Fruit fly (Drosophila melanogaster) whole organism, embryonic: Measurements from ENCODE around the gene CG33258.

Experiments
- Adf1 ChIP-seq: fragments of 200-800 bp; sonication (Bioruptor generic); IDR thresholded peaks from 2 replicates; pipeline ENCODE4 v1.3.6; 2022; ENCODE audit warnings: missing biosample characterization, missing genetic modification characterization
- Atf3 ChIP-seq: fragments of 200-800 bp; sonication (Bioruptor generic); optimal IDR thresholded peaks from 3 replicates; lab custom pipeline; 2016; ENCODE audit warnings: missing biosample characterization, missing genetic modification characterization
- CG10565 ChIP-seq: fragments of 200-800 bp; sonication (Bioruptor generic); optimal IDR thresholded peaks from 3 replicates; lab custom pipeline; 2016; ENCODE audit warnings: missing biosample characterization, mild to moderate bottlenecking, missing genetic modification characterization
- CG11093 ChIP-seq: fragments of 200-800 bp; sonication (Bioruptor generic); IDR thresholded peaks from 3 replicates; pipeline ENCODE4 v1.3.6; 2022; ENCODE audit warnings: missing biosample characterization, missing genetic modification characterization
- CG12071 ChIP-seq: fragments of 200-800 bp; sonication (Bioruptor generic); optimal IDR thresholded peaks from 3 replicates; lab custom pipeline; 2018; ENCODE audit warnings: missing biosample characterization, mild to moderate bottlenecking, missing genetic modification characterization
- CG12155 ChIP-seq: fragments of 200-800 bp; sonication (Bioruptor generic); optimal IDR thresholded peaks from 3 replicates; lab custom pipeline; 2016; ENCODE audit warnings: missing biosample characterization, missing genetic modification characterization
- CG12659 ChIP-seq: fragments of 200-800 bp; sonication (Bioruptor generic); optimal IDR thresholded peaks from 3 replicates; lab custom pipeline; 2017; ENCODE audit warnings: mild to moderate bottlenecking, missing biosample characterization, missing genetic modification reagents, missing genetic modification characterization
- CG12942 ChIP-seq: fragments of 200-800 bp; sonication (Bioruptor generic); optimal IDR thresholded peaks from 3 replicates; lab custom pipeline; 2016; ENCODE audit warnings: missing biosample characterization, missing genetic modification characterization
- CG13287 ChIP-seq: fragments of 200-800 bp; sonication (Bioruptor generic); IDR thresholded peaks from 2 replicates; pipeline ENCODE4 v1.3.6; 2022; ENCODE audit warnings: missing biosample characterization, missing genetic modification characterization; ENCODE audit not compliant: partially characterized antibody
- CG14050 ChIP-seq: fragments of 200-800 bp; sonication (Bioruptor generic); IDR thresholded peaks from 3 replicates; pipeline ENCODE4 v1.3.6; 2022; ENCODE audit warnings: missing biosample characterization, missing genetic modification characterization
- CG14710 ChIP-seq: fragments of 200-800 bp; sonication (Bioruptor generic); optimal IDR thresholded peaks from 3 replicates; lab custom pipeline; 2019; ENCODE audit warnings: missing biosample characterization, mild to moderate bottlenecking, missing genetic modification characterization, moderate library complexity
- CG15696 ChIP-seq: fragments of 200-800 bp; sonication (Bioruptor generic); optimal IDR thresholded peaks from 2 replicates; lab custom pipeline; 2019; ENCODE audit warnings: missing biosample characterization, mild to moderate bottlenecking, missing genetic modification characterization, moderate library complexity
- CG17385 ChIP-seq: fragments of 200-800 bp; sonication (Bioruptor generic); optimal IDR thresholded peaks from 3 replicates; lab custom pipeline; 2018; ENCODE audit warnings: missing biosample characterization, mild to moderate bottlenecking, missing genetic modification characterization
- CG17829 ChIP-seq: fragments of 200-800 bp; optimal IDR thresholded peaks from 2 replicates; lab custom pipeline; 2019; ENCODE audit warnings: missing biosample characterization, mild to moderate bottlenecking, missing genetic modification characterization, moderate library complexity
- CG2120 ChIP-seq: fragments of 200-800 bp; sonication (Bioruptor generic); optimal IDR thresholded peaks from 3 replicates; lab custom pipeline; 2016; ENCODE audit warnings: missing biosample characterization, missing genetic modification characterization
- CG2712 ChIP-seq: fragments of 200-800 bp; optimal IDR thresholded peaks from 3 replicates; lab custom pipeline; 2019; ENCODE audit warnings: missing biosample characterization, mild to moderate bottlenecking, missing genetic modification characterization, moderate library complexity
- CG31365 ChIP-seq: fragments of 200-800 bp; sonication (Bioruptor generic); optimal IDR thresholded peaks from 2 replicates; lab custom pipeline; 2018; ENCODE audit warnings: missing biosample characterization, mild to moderate bottlenecking, missing genetic modification characterization
- CG32532 ChIP-seq: fragments of 200-800 bp; sonication (Bioruptor generic); IDR thresholded peaks from 2 replicates; pipeline ENCODE4 v1.3.6; 2022; ENCODE audit warnings: missing biosample characterization, missing genetic modification characterization
- CG34224 ChIP-seq: fragments of 200-800 bp; sonication (Bioruptor generic); IDR thresholded peaks from 3 replicates; pipeline ENCODE4 v1.3.6; 2022; ENCODE audit warnings: missing biosample characterization, missing genetic modification characterization; ENCODE audit not compliant: partially characterized antibody
- CG4328 ChIP-seq: fragments of 200-800 bp; sonication (Bioruptor generic); optimal IDR thresholded peaks from 3 replicates; lab custom pipeline; 2017; ENCODE audit warnings: missing biosample characterization, missing genetic modification reagents, missing genetic modification characterization
- CG7271 ChIP-seq: fragments of 200-800 bp; sonication (Bioruptor generic); optimal IDR thresholded peaks from 2 replicates; lab custom pipeline; 2018; ENCODE audit warnings: missing biosample characterization, mild to moderate bottlenecking, missing genetic modification characterization, moderate library complexity
- CG8388 ChIP-seq: fragments of 200-800 bp; sonication (Bioruptor generic); optimal IDR thresholded peaks from 2 replicates; lab custom pipeline; 2019; ENCODE audit warnings: missing biosample characterization, mild to moderate bottlenecking, missing genetic modification characterization, moderate library complexity
- CG8478 ChIP-seq: fragments of >200 bp; optimal IDR thresholded peaks from 2 replicates; lab custom pipeline; 2018
- Dp ChIP-seq: fragments of 200-800 bp; sonication (Bioruptor generic); optimal IDR thresholded peaks from 2 replicates; lab custom pipeline; 2018; ENCODE audit warnings: missing biosample characterization, mild to moderate bottlenecking, missing genetic modification characterization, moderate library complexity
- Dref ChIP-seq: fragments of 200-800 bp; sonication (Bioruptor generic); IDR thresholded peaks from 2 replicates; pipeline ENCODE4 v1.3.6; 2022; ENCODE audit warnings: missing biosample characterization, missing genetic modification characterization
- H2.0 ChIP-seq: fragments of 200-800 bp; sonication (Bioruptor generic); IDR thresholded peaks from 2 replicates; pipeline ENCODE4 v1.3.6; 2022; ENCODE audit warnings: missing biosample characterization, missing genetic modification characterization
- Hand ChIP-seq: fragments of 200-800 bp; sonication (Bioruptor generic); optimal IDR thresholded peaks from 2 replicates; lab custom pipeline; 2017; ENCODE audit warnings: mild to moderate bottlenecking, missing biosample characterization, missing genetic modification reagents, missing genetic modification characterization
- Hr78 ChIP-seq, 2 experiments: fragments of 200-800 bp in 1 of 2; fragments of >200 bp in 1 of 2; sonication (Bioruptor generic) in 1 of 2; optimal IDR thresholded peaks; 2 replicates each; lab custom pipeline; 2017 to 2019; ENCODE audit warnings: missing biosample characterization in 2 of 2, missing genetic modification characterization in 2 of 2, mild to moderate bottlenecking in 1 of 2, moderate library complexity in 1 of 2
- Lpt ChIP-seq: fragments of >200 bp; optimal IDR thresholded peaks from 2 replicates; lab custom pipeline; 2018; ENCODE audit warnings: missing biosample characterization, missing genetic modification characterization
- Mad ChIP-seq: fragments of 200-800 bp; sonication (Bioruptor generic); optimal IDR thresholded peaks from 2 replicates; lab custom pipeline; 2016; ENCODE audit warnings: missing biosample characterization, missing genetic modification characterization
- NC2α ChIP-seq: fragments of 200-800 bp; sonication (Bioruptor generic); optimal IDR thresholded peaks from 2 replicates; lab custom pipeline; 2016; ENCODE audit warnings: missing biosample characterization, missing genetic modification characterization
- NfI ChIP-seq: fragments of 200-800 bp; sonication (Bioruptor generic); optimal IDR thresholded peaks from 3 replicates; lab custom pipeline; 2018; ENCODE audit warnings: missing biosample characterization, mild to moderate bottlenecking, missing genetic modification characterization, moderate library complexity
- YL-1 ChIP-seq: fragments of 200-800 bp; sonication (Bioruptor generic); optimal IDR thresholded peaks from 3 replicates; lab custom pipeline; 2017; ENCODE audit warnings: missing biosample characterization, mild to moderate bottlenecking, missing genetic modification characterization
- bbx ChIP-seq: fragments of 200-800 bp; sonication (Bioruptor generic); IDR thresholded peaks from 2 replicates; pipeline ENCODE4 v1.3.6; 2022; ENCODE audit warnings: missing biosample characterization, missing genetic modification characterization; ENCODE audit not compliant: partially characterized antibody
- danr ChIP-seq: fragments of 200-800 bp; sonication (Bioruptor generic); IDR thresholded peaks from 2 replicates; pipeline ENCODE4 v1.3.6; 2022; ENCODE audit warnings: missing biosample characterization, missing genetic modification characterization
- disco-r ChIP-seq: fragments of 200-800 bp; sonication (Bioruptor generic); optimal IDR thresholded peaks from 2 replicates; lab custom pipeline; 2016; ENCODE audit warnings: missing biosample characterization, missing genetic modification characterization
- h ChIP-seq: fragments of >200 bp; optimal IDR thresholded peaks from 2 replicates; lab custom pipeline; 2017
- lola ChIP-seq, 3 experiments: fragments of >200 bp in 2 of 3; fragments of 200-800 bp in 1 of 3; sonication (Bioruptor generic) in 1 of 3; optimal IDR thresholded peaks; 2 replicates each; lab custom pipeline; 2017 to 2019; ENCODE audit warnings: missing biosample characterization in 3 of 3, missing genetic modification characterization in 3 of 3, mild to moderate bottlenecking in 1 of 3, moderate library complexity in 1 of 3
- prd ChIP-seq, 3 experiments: fragments of >200 bp in 2 of 3; fragments of 200-800 bp in 1 of 3; sonication (Bioruptor generic) in 1 of 3; optimal IDR thresholded peaks in 2 of 3; IDR thresholded peaks in 1 of 3; 2 replicates in 2 of 3; 3 replicates in 1 of 3; pipeline versions ENCODE4 v1.3.6 to Lab custom; 2017 to 2022; ENCODE audit warnings: missing biosample characterization in 1 of 3, missing genetic modification characterization in 1 of 3
- sna ChIP-seq: fragments of 200-800 bp; sonication (Bioruptor generic); IDR thresholded peaks from 2 replicates; pipeline ENCODE4 v1.3.6; 2022; ENCODE audit warnings: missing biosample characterization, missing genetic modification characterization; ENCODE audit not compliant: partially characterized antibody
- tx ChIP-seq: fragments of 200-800 bp; sonication (Bioruptor generic); optimal IDR thresholded peaks from 2 replicates; lab custom pipeline; 2016; ENCODE audit warnings: missing biosample characterization, missing genetic modification characterization
- unpg ChIP-seq: fragments of 200-800 bp; sonication (Bioruptor generic); optimal IDR thresholded peaks from 3 replicates; lab custom pipeline; 2018; ENCODE audit warnings: missing biosample characterization, mild to moderate bottlenecking, missing genetic modification characterization, moderate library complexity
- wdn ChIP-seq: fragments of 200-800 bp; sonication (Bioruptor generic); IDR thresholded peaks from 2 replicates; pipeline ENCODE4 v1.3.6; 2022; ENCODE audit warnings: missing biosample characterization, missing genetic modification characterization

The CG33258 gene

DNA sequence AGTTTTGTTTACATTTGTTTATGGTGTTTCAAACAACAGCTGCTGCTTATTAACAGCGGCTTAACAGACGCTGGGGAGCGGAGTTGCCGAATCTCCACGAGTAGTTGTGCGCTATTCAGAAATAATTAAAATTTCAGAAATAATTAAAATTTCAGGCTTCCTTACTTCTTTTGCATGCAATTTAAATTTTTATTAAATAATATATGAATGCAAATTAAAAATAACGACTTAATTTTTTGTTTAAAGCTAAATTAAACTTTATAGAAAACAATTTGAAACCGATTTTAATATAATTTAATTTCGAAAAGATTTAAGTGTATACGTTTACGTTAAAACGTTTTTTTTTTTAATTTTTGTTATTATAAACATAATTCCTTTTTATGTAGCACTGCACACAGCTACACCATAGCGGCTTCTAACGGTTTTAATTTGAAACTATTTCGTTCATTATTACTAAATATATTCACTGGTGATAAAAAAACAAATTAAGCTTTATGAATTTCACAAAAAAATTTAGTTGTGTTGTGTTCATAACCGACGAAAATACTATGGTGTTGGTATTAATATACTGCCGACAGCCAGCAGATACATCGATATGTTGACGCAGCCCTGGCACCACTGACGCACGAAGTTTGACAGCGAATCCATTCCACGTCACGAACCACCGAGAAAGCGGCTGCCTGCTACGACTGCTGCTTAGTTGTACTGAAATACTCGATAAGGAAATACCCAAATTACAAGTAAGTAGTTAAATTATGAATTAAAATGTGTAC lies 46.8 kb downstream of the CG33258 start, which contains the start of gene SsRbeta (continued):
- TF ChIP-seq tx (GFP tag; lab: Kevin White, UChicago) = no peak
- TF ChIP-seq danr = no peak
- no peak for TF ChIP-seq Adf1 (GFP tag; lab: Robert Waterston, UW)
- TF ChIP-seq Hr78 (GFP tag; optimal IDR thresholded peaks at IDR 0.05; lab: Kevin White, UChicago) = no peak
- TF ChIP-seq CG12942 = no peak
- peak; percentile 14 for TF ChIP-seq CG2712 (tag; lab: Kevin White, UChicago)
- TF ChIP-seq CG17829 (tag; lab: Kevin White, UChicago) = no peak
- peak; percentile 4 for TF ChIP-seq CG8388 (GFP tag; lab: Kevin White, UChicago)
- no peak for TF ChIP-seq Mad
- peak; percentile 85 for TF ChIP-seq CG32532 (GFP tag; lab: Robert Waterston, UW)
- TF ChIP-seq CG2120 (GFP tag; lab: Kevin White, UChicago) = no peak
- TF ChIP-seq prd (optimal IDR thresholded peaks at IDR 0.05; lab: Kevin White, UChicago) = no peak
- peak; percentile 49 for TF ChIP-seq prd (GFP tag; IDR thresholded peaks at IDR 0.05; lab: Robert Waterston, UW)
- no peak for TF ChIP-seq h (lab: Kevin White, UChicago)
- no peak for TF ChIP-seq Hand (GFP tag; lab: Kevin White, UChicago)
- TF ChIP-seq CG12071 = no peak
- TF ChIP-seq CG7271 (tag; lab: Kevin White, UChicago) = no peak
- TF ChIP-seq lola (GFP tag; optimal IDR thresholded peaks at IDR 0.05; lab: Kevin White, UChicago) = peak in 1 of 3 experiments; percentile 32
- TF ChIP-seq CG14710 (tag; lab: Kevin White, UChicago) = peak; percentile 40
- no peak for TF ChIP-seq CG12155 (GFP tag; lab: Kevin White, UChicago)
- TF ChIP-seq CG13287 = peak; percentile 79
- no peak for TF ChIP-seq CG10565 (GFP tag; lab: Kevin White, UChicago)
- peak; percentile 36 for TF ChIP-seq unpg
- no peak for TF ChIP-seq CG8478 (lab: Kevin White, UChicago)
- no peak for TF ChIP-seq Lpt (GFP tag; lab: Kevin White, UChicago)
- peak; percentile 83 for TF ChIP-seq bbx (GFP tag; lab: Robert Waterston, UW)
- TF ChIP-seq Atf3 (GFP tag; lab: Kevin White, UChicago) = peak; percentile 2
- peak; percentile 25 for TF ChIP-seq Dp (GFP tag; lab: Kevin White, UChicago)
- TF ChIP-seq sna (GFP tag; lab: Robert Waterston, UW) = peak; percentile 51
- TF ChIP-seq CG34224 (GFP tag; lab: Robert Waterston, UW) = peak; percentile 59
- no peak; the same call in 2 of the 3 replicates for TF ChIP-seq CG14050 (GFP tag; lab: Robert Waterston, UW)
- TF ChIP-seq NC2α (GFP tag; lab: Kevin White, UChicago) = no peak
- peak; percentile 90 for TF ChIP-seq YL-1 (GFP tag; lab: Kevin White, UChicago)
- peak; percentile 9 for TF ChIP-seq NfI
- peak; percentile 44 for TF ChIP-seq CG4328 (GFP tag; lab: Kevin White, UChicago)
- peak; percentile 72 for TF ChIP-seq Dref
- 0 out of 2 replicates have a peak, but pooled peaks have one; percentile 48 for TF ChIP-seq wdn (GFP tag; lab: Robert Waterston, UW)
- TF ChIP-seq disco-r (GFP tag; lab: Kevin White, UChicago) = no peak
- TF ChIP-seq CG15696 = peak; percentile 48
- no peak for TF ChIP-seq CG31365 (tag; lab: Kevin White, UChicago)
- peak; percentile 19 for TF ChIP-seq CG12659 (GFP tag; lab: Kevin White, UChicago)
- peak; percentile 76 for TF ChIP-seq H2.0 (GFP tag; lab: Robert Waterston, UW)
- TF ChIP-seq CG17385 (GFP tag; lab: Kevin White, UChicago) = no peak
- TF ChIP-seq CG11093 (GFP tag; lab: Robert Waterston, UW) = no peak
